Fruit fly (Drosophila melanogaster): Measurements from ENCODE around the gene fz2.

- TF ChIP-seq sna (GFP tag; IDR thresholded peaks at IDR 0.05; ENCODE audit: partially characterized antibody) (no peak), CG12236 (GFP tag; optimal IDR thresholded peaks at IDR 0.05) (no peak), Drgx (GFP tag; IDR thresholded peaks at IDR 0.05) (peak; percentile 90), pb (GFP tag; optimal IDR thresholded peaks at IDR 0.05) (no peak), CG33557 (GFP tag; optimal IDR thresholded peaks at IDR 0.05) (no peak), CoRest (tag; optimal IDR thresholded peaks at IDR 0.05) (no peak), fd102C (GFP tag; optimal IDR thresholded peaks at IDR 0.05) (no peak), fu2 (GFP tag; optimal IDR thresholded peaks at IDR 0.05) (no peak), ken (GFP tag; IDR thresholded peaks at IDR 0.05) (no peak), dati (GFP tag; IDR thresholded peaks at IDR 0.05) (no peak), CG6175 (GFP tag; IDR thresholded peaks at IDR 0.05) (no peak)
Measured at dm6 chr3L:19194066-19194683, 41.0 kb downstream of the fz2 start.
